Fruit fly (Drosophila melanogaster): Measurements from ENCODE around the gene knk.
A peak's percentile ranks its signal among the peaks of the same experiment; 100 is the strongest.

Gene knk

DNA sequence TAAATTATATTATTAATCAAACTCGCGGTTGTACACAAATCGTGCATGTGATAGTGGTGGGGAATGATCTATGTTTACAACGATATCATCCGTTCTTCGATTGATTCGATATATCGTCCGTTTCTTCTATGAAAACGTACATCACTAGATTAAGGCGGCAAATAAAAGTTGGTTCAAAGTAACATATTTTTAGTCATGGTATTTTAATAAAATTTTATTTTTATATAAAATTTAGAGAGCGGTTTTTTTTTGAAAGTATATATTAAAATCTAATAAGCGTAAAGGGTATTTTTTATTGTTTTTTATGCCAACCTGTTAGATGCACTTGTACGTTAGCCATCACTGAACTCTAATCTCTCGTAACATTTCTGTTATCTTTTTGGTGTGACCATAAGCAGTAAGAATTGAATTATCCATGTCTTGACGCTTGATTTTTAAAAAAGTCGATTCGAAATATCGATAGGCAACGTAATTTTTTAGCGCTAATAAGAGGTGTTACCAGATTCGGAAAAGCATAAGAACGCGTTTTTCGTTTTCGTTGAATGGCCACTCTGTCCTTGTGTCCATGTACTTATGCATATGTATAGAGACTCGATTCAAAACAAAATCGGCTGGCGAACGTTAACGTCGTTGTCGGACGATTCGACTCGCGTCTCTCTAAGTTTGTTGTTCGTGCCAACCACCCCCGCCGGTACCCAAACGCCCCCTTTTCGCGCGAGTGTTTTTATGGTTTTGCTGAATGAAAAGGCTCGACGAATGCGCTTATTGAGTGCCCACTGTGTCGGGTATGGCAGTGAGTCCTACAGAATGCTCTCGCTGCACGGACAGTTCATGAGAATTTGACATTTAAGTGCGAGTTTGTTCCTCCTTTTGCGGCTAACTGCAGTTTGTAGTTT is 18.9 kb upstream of the knk start, which contains the start of the genes TAF1B and Invadolysin (continued):
- TF ChIP-seq HLH54F (GFP tag; optimal IDR thresholded peaks at IDR 0.05), result peak; percentile 26
- no peak for TF ChIP-seq CG4282 (GFP tag; optimal IDR thresholded peaks at IDR 0.05)
- 0 out of 2 replicates have a peak, but pooled peaks have one; percentile 14 for TF ChIP-seq CG43689 (GFP tag; IDR thresholded peaks at IDR 0.05)
- TF ChIP-seq ftz-f1 (GFP tag; optimal IDR thresholded peaks at IDR 0.05), result peak; percentile 68
- peak; percentile 55 for TF ChIP-seq Dek (tag; optimal IDR thresholded peaks at IDR 0.05)
- no peak for TF ChIP-seq btn (GFP tag; optimal IDR thresholded peaks at IDR 0.05)
- TF ChIP-seq CG4404 (GFP tag; IDR thresholded peaks at IDR 0.05), result no peak
- peak; percentile 77; the same call in 2 of the 3 replicates for TF ChIP-seq CG17361 (GFP tag; IDR thresholded peaks at IDR 0.05)
- TF ChIP-seq crp (GFP tag; optimal IDR thresholded peaks at IDR 0.05), result peak in 1 of 2 experiments; percentile 6
- no peak for TF ChIP-seq prd (optimal IDR thresholded peaks at IDR 0.05)
- TF ChIP-seq prd (GFP tag; IDR thresholded peaks at IDR 0.05), result peak; percentile 56; the same call in 2 of the 3 replicates
- TF ChIP-seq ewg (GFP tag; optimal IDR thresholded peaks at IDR 0.05), result no peak
- TF ChIP-seq sna (GFP tag; IDR thresholded peaks at IDR 0.05; ENCODE audit: partially characterized antibody), result peak; percentile 93
- TF ChIP-seq CG13287 (GFP tag; IDR thresholded peaks at IDR 0.05; ENCODE audit: partially characterized antibody), result peak; percentile 96
- peak; percentile 72 for TF ChIP-seq abd-A (tag; optimal IDR thresholded peaks at IDR 0.05)
- peak; percentile 79 for TF ChIP-seq CG33213 (GFP tag; optimal IDR thresholded peaks at IDR 0.05)
- TF ChIP-seq CG18011 (GFP tag; optimal IDR thresholded peaks at IDR 0.05), result peak; percentile 3
- TF ChIP-seq luna (GFP tag; optimal IDR thresholded peaks at IDR 0.05), result no peak
- peak; percentile 14 for TF ChIP-seq bcd (GFP tag; optimal IDR thresholded peaks at IDR 0.05)
- TF ChIP-seq Hmr (GFP tag; optimal IDR thresholded peaks at IDR 0.05), result peak; percentile 78
- TF ChIP-seq exex (tag; optimal IDR thresholded peaks at IDR 0.05), result peak; percentile 36
- no peak for TF ChIP-seq CG1233 (GFP tag; optimal IDR thresholded peaks at IDR 0.05)
- TF ChIP-seq CG16779 (GFP tag; IDR thresholded peaks at IDR 0.05), result no peak
- TF ChIP-seq tin (GFP tag; optimal IDR thresholded peaks at IDR 0.05), result peak; percentile 20
- TF ChIP-seq CG6765 (GFP tag; optimal IDR thresholded peaks at IDR 0.05), result peak; percentile 61
- peak; percentile 73 for TF ChIP-seq CG10431 (GFP tag; optimal IDR thresholded peaks at IDR 0.05)
- peak; percentile 74; the same call in 1 of the 2 replicates for TF ChIP-seq CG3847 (GFP tag; IDR thresholded peaks at IDR 0.05)
- TF ChIP-seq Fer3 (tag; optimal IDR thresholded peaks at IDR 0.05), result peak; percentile 47
- peak; percentile 16 for TF ChIP-seq BtbVII (GFP tag; optimal IDR thresholded peaks at IDR 0.05)
- no peak for TF ChIP-seq hth (optimal IDR thresholded peaks at IDR 0.05)
- TF ChIP-seq Dll (GFP tag; IDR thresholded peaks at IDR 0.05; ENCODE audit: partially characterized antibody), result peak; percentile 97
- TF ChIP-seq gcm2 (GFP tag; optimal IDR thresholded peaks at IDR 0.05), result no peak
- peak; percentile 66 for TF ChIP-seq CG1602 (GFP tag; optimal IDR thresholded peaks at IDR 0.05)
- TF ChIP-seq Bgb (GFP tag; IDR thresholded peaks at IDR 0.05; ENCODE audit: partially characterized antibody), result peak; percentile 90
- TF ChIP-seq hbn (GFP tag; IDR thresholded peaks at IDR 0.05; ENCODE audit: partially characterized antibody), result peak; percentile 94
- peak; percentile 39 for TF ChIP-seq Max (GFP tag; optimal IDR thresholded peaks at IDR 0.05)
- peak; percentile 22; the same call in 1 of the 2 replicates for TF ChIP-seq seq (GFP tag; IDR thresholded peaks at IDR 0.05)
- peak; percentile 86 for TF ChIP-seq Myb (GFP tag; optimal IDR thresholded peaks at IDR 0.05)
- TF ChIP-seq YL-1 (GFP tag; optimal IDR thresholded peaks at IDR 0.05), result peak; percentile 67
- no peak for TF ChIP-seq kah (GFP tag; optimal IDR thresholded peaks at IDR 0.05)
- peak; percentile 15 for TF ChIP-seq CG3281 (GFP tag; optimal IDR thresholded peaks at IDR 0.05)
- TF ChIP-seq cad (GFP tag; optimal IDR thresholded peaks at IDR 0.05), result no peak
- TF ChIP-seq Gug (GFP tag; IDR thresholded peaks at IDR 0.05), result peak; percentile 62; the same call in 1 of the 4 replicates
- TF ChIP-seq NK7.1 (GFP tag; optimal IDR thresholded peaks at IDR 0.05), result no peak
- peak; percentile 31 for TF ChIP-seq Side (GFP tag; optimal IDR thresholded peaks at IDR 0.05)
- TF ChIP-seq Sox100B (GFP tag; optimal IDR thresholded peaks at IDR 0.05), result peak; percentile 40
- TF ChIP-seq CG5180 (GFP tag; optimal IDR thresholded peaks at IDR 0.05), result no peak
- peak; percentile 30 for TF ChIP-seq Chrac-16 (GFP tag; optimal IDR thresholded peaks at IDR 0.05)

All from whole organism, embryonic.